Worm (Caenorhabditis elegans) whole organism, L2 larva: ENCODE data around the gene fbxc-47.

Experiments used
- C34F6.9 ChIP-seq: fragments of 150-350 bp; optimal IDR thresholded peaks from 2 replicates; lab custom pipeline; 2014; ENCODE audit warnings: missing biosample characterization, missing genetic modification characterization
- F13H6.1 ChIP-seq: sonication (generic microtip); optimal IDR thresholded peaks from 2 replicates; lab custom pipeline; 2016; ENCODE audit warnings: missing genetic modification characterization, missing compliant biosample characterization
- R02D3.7 ChIP-seq: fragments of 150-350 bp; optimal IDR thresholded peaks from 2 replicates; lab custom pipeline; 2014; ENCODE audit warnings: missing biosample characterization, missing genetic modification characterization
- Y55F3AM.14 ChIP-seq: fragments of 200-800 bp; sonication (Bioruptor generic); optimal IDR thresholded peaks from 2 replicates; lab custom pipeline; 2018; ENCODE audit warnings: mild to moderate bottlenecking, missing genetic modification characterization, missing compliant biosample characterization
- ZK546.5 ChIP-seq: sonication (generic microtip); optimal IDR thresholded peaks from 2 replicates; lab custom pipeline; 2017; ENCODE audit warnings: missing biosample characterization, missing genetic modification characterization
- alr-1 ChIP-seq: fragments of 150-350 bp; optimal IDR thresholded peaks from 2 replicates; lab custom pipeline; 2014; ENCODE audit warnings: missing biosample characterization, missing genetic modification characterization
- aly-2 ChIP-seq: fragments of 150-350 bp; optimal IDR thresholded peaks from 2 replicates; lab custom pipeline; 2014; ENCODE audit warnings: missing biosample characterization, missing genetic modification characterization
- ama-1 ChIP-seq: fragments of 150-350 bp; optimal IDR thresholded peaks from 2 replicates; lab custom pipeline; 2018; ENCODE audit warnings: inconsistent platforms
- blmp-1 ChIP-seq: sonication (generic microtip); optimal IDR thresholded peaks from 2 replicates; lab custom pipeline; 2017; ENCODE audit warnings: missing genetic modification characterization, mild to moderate bottlenecking, missing compliant biosample characterization, antibody characterized with exemption, moderate library complexity; ENCODE audit not compliant: insufficient read depth
- ceh-16 ChIP-seq: fragments of 150-350 bp; optimal IDR thresholded peaks from 2 replicates; lab custom pipeline; 2014; ENCODE audit warnings: missing biosample characterization, missing genetic modification characterization
- ceh-82 ChIP-seq: fragments of 150-350 bp; optimal IDR thresholded peaks from 2 replicates; lab custom pipeline; 2014; ENCODE audit warnings: missing biosample characterization, missing genetic modification characterization
- egl-27 ChIP-seq: sonication (generic microtip); optimal IDR thresholded peaks from 3 replicates; lab custom pipeline; 2017; ENCODE audit warnings: missing biosample characterization, missing genetic modification reagents, missing genetic modification characterization
- elt-1 ChIP-seq: fragments of 150-350 bp; optimal IDR thresholded peaks from 2 replicates; lab custom pipeline; 2014; ENCODE audit warnings: missing biosample characterization, missing genetic modification characterization
- elt-3 ChIP-seq: sonication (generic microtip); optimal IDR thresholded peaks from 2 replicates; lab custom pipeline; 2017; ENCODE audit warnings: missing biosample characterization, missing genetic modification characterization
- gmeb-1 ChIP-seq: fragments of 150-350 bp; optimal IDR thresholded peaks from 2 replicates; lab custom pipeline; 2014; ENCODE audit warnings: missing biosample characterization, missing genetic modification characterization
- lin-11 ChIP-seq: fragments of 150-350 bp; sonication (generic microtip); optimal IDR thresholded peaks from 2 replicates; lab custom pipeline; 2014; ENCODE audit warnings: missing biosample characterization, missing genetic modification characterization, inconsistent platforms, mixed read lengths
- lin-39 ChIP-seq: fragments of 150-350 bp; optimal IDR thresholded peaks from 2 replicates; lab custom pipeline; 2014; ENCODE audit warnings: missing biosample characterization, missing genetic modification reagents, missing genetic modification characterization
- lsy-2 ChIP-seq, 2 experiments: fragments of 150-350 bp in 1 of 2; sonication (generic microtip) in 1 of 2; optimal IDR thresholded peaks; 2 replicates each; lab custom pipeline; 2014 to 2017; ENCODE audit warnings: missing biosample characterization in 2 of 2, missing genetic modification characterization in 2 of 2
- mab-5 ChIP-seq: fragments of 150-350 bp; optimal IDR thresholded peaks from 2 replicates; lab custom pipeline; 2014; ENCODE audit warnings: missing biosample characterization, missing genetic modification characterization
- mbf-1 ChIP-seq: sonication (generic microtip); optimal IDR thresholded peaks from 2 replicates; lab custom pipeline; 2017; ENCODE audit warnings: missing biosample characterization, missing genetic modification characterization
- mdl-1 ChIP-seq, 2 experiments: fragments of 150-350 bp in 1 of 2; sonication (generic microtip) in 1 of 2; optimal IDR thresholded peaks; 2 replicates each; lab custom pipeline; 2017; ENCODE audit warnings: missing biosample characterization in 2 of 2, missing genetic modification characterization in 2 of 2
- nhr-10 ChIP-seq: sonication (generic microtip); optimal IDR thresholded peaks from 2 replicates; lab custom pipeline; 2017; ENCODE audit warnings: missing biosample characterization, missing genetic modification characterization
- nhr-11 ChIP-seq: fragments of 150-350 bp; optimal IDR thresholded peaks from 2 replicates; lab custom pipeline; 2014; ENCODE audit warnings: missing biosample characterization, missing genetic modification characterization
- nhr-129 ChIP-seq: fragments of 150-350 bp; optimal IDR thresholded peaks from 2 replicates; lab custom pipeline; 2014; ENCODE audit warnings: missing biosample characterization, missing genetic modification characterization
- nhr-21 ChIP-seq: fragments of 150-350 bp; optimal IDR thresholded peaks from 2 replicates; lab custom pipeline; 2014; ENCODE audit warnings: missing biosample characterization, missing genetic modification characterization
- nhr-23 ChIP-seq: fragments of 150-350 bp; optimal IDR thresholded peaks from 2 replicates; lab custom pipeline; 2014; ENCODE audit warnings: missing biosample characterization, missing genetic modification reagents, missing genetic modification characterization
- nhr-237 ChIP-seq: fragments of 150-350 bp; optimal IDR thresholded peaks from 2 replicates; lab custom pipeline; 2014; ENCODE audit warnings: missing biosample characterization, missing genetic modification characterization
- nhr-25 ChIP-seq: fragments of 150-350 bp; sonication (generic microtip); optimal IDR thresholded peaks from 3 replicates; lab custom pipeline; 2014; ENCODE audit warnings: missing biosample characterization, missing genetic modification characterization
- nhr-6 ChIP-seq: fragments of 150-350 bp; optimal IDR thresholded peaks from 2 replicates; lab custom pipeline; 2014; ENCODE audit warnings: missing biosample characterization, missing genetic modification characterization
- nhr-77 ChIP-seq: fragments of 150-350 bp; optimal IDR thresholded peaks from 2 replicates; lab custom pipeline; 2014; ENCODE audit warnings: missing biosample characterization, missing genetic modification characterization
- peb-1 ChIP-seq: fragments of 150-350 bp; optimal IDR thresholded peaks from 2 replicates; lab custom pipeline; 2014; ENCODE audit warnings: missing biosample characterization, missing genetic modification characterization
- sem-4 ChIP-seq: fragments of 150-350 bp; optimal IDR thresholded peaks from 2 replicates; lab custom pipeline; 2014; ENCODE audit warnings: missing biosample characterization, missing genetic modification reagents, missing genetic modification characterization
- skn-1 ChIP-seq: sonication (generic microtip); optimal IDR thresholded peaks from 2 replicates; lab custom pipeline; 2017; ENCODE audit warnings: missing biosample characterization, missing genetic modification characterization
- sma-3 ChIP-seq: sonication (generic microtip); optimal IDR thresholded peaks from 2 replicates; lab custom pipeline; 2016; ENCODE audit warnings: missing genetic modification reagents, missing genetic modification characterization, missing compliant biosample characterization
- snpc-4 ChIP-seq: fragments of 150-350 bp; optimal IDR thresholded peaks from 2 replicates; lab custom pipeline; 2014; ENCODE audit warnings: missing biosample characterization, missing genetic modification characterization
- unc-39 ChIP-seq: fragments of 150-350 bp; optimal IDR thresholded peaks from 2 replicates; lab custom pipeline; 2014; ENCODE audit warnings: missing biosample characterization, missing genetic modification characterization
- unc-55 ChIP-seq: fragments of 150-350 bp; sonication (generic microtip); optimal IDR thresholded peaks from 3 replicates; lab custom pipeline; 2014; ENCODE audit warnings: missing biosample characterization, missing genetic modification reagents, missing genetic modification characterization
- unc-62 ChIP-seq: fragments of 150-350 bp; optimal IDR thresholded peaks from 2 replicates; lab custom pipeline; 2014; ENCODE audit warnings: missing biosample characterization, missing genetic modification reagents, missing genetic modification characterization
- zag-1 ChIP-seq: fragments of 150-350 bp; optimal IDR thresholded peaks from 2 replicates; lab custom pipeline; 2014; ENCODE audit warnings: missing biosample characterization, missing genetic modification characterization
- ztf-1 ChIP-seq: fragments of 200-800 bp; sonication (Bioruptor generic); conservative IDR thresholded peaks from 2 replicates; pipeline ENCODE4 v1.3.6; 2022; ENCODE audit warnings: missing genetic modification characterization, missing compliant biosample characterization
- ztf-11 ChIP-seq: sonication (generic microtip); optimal IDR thresholded peaks from 2 replicates; lab custom pipeline; 2017; ENCODE audit warnings: missing biosample characterization, missing genetic modification characterization
- ztf-4 ChIP-seq: fragments of 150-350 bp; optimal IDR thresholded peaks from 2 replicates; lab custom pipeline; 2014; ENCODE audit warnings: missing biosample characterization, missing genetic modification characterization

Gene fbxc-47

DNA sequence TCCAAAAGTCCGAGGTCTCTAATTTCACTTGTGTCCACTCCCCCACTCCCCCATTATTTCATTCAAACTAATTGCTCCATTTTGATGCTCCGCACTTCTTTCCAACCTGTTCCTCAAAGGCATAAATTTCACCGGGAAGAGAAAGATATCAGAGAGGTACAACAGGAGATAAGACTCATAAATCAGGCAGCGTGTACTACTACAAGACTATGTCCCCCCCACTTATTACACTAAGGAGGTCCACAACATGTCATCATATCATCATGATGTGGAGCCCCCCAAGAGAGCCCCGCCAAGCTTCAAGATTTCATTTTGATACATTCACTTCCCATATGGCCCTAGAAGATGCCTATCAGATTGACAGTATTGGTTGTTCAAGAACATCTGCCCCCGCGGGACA is 39.9 kb upstream of the fbxc-47 start:
- no peak for TF ChIP-seq gmeb-1 (tag; lab: Kevin White, UChicago)
- no peak for TF ChIP-seq mab-5
- no peak for TF ChIP-seq nhr-6 (tag; lab: Kevin White, UChicago)
- no peak for TF ChIP-seq sem-4 (tag; lab: Kevin White, UChicago)
- no peak for TF ChIP-seq mbf-1
- TF ChIP-seq nhr-129 (tag; lab: Kevin White, UChicago): no peak
- no peak for TF ChIP-seq Y55F3AM.14 (GFP tag; lab: Kevin White, UChicago)
- TF ChIP-seq nhr-21 (tag; lab: Kevin White, UChicago): no peak
- TF ChIP-seq ztf-1 (GFP tag; lab: Robert Waterston, UW): no peak
- TF ChIP-seq elt-1 (tag; lab: Kevin White, UChicago): no peak
- no peak for TF ChIP-seq nhr-10
- no peak for TF ChIP-seq ama-1
- no peak for TF ChIP-seq C34F6.9 (tag; lab: Kevin White, UChicago)
- no peak for TF ChIP-seq lsy-2 (tag; optimal IDR thresholded peaks at IDR 0.05; lab: Kevin White, UChicago)
- TF ChIP-seq alr-1 (tag; lab: Kevin White, UChicago): no peak
- no peak for TF ChIP-seq R02D3.7 (tag; lab: Kevin White, UChicago)
- no peak for TF ChIP-seq lin-11
- no peak for TF ChIP-seq elt-3 (tag; lab: Kevin White, UChicago)
- no peak for TF ChIP-seq ceh-16
- TF ChIP-seq sma-3 (GFP tag; lab: Kevin White, UChicago): no peak

DNA sequence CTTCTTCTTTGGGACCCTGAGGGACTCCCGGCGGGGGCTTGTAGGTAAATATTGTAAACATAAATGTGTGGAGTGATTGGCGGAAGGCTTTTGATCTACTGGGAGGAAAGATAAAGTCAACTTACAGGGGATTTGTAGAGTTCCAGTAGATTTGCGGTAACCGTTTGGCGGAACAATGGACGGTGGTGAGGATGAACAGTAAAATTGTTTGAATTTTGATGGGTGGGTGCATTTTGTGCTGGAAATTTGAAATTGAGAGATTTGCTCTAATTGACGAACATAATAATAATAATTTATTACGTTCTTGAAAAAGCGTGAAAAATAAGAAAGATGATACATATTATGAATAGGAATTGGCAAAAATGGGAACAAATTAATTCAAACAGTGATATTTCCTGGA is 38.7 kb upstream of the fbxc-47 start, which contains the start of gene vab-2:
TSS of gene vab-2 (minus strand) at position 238 of the 400 bp plus-strand sequence.
- TF ChIP-seq alr-1 (tag; lab: Kevin White, UChicago): no peak
- no peak for TF ChIP-seq mdl-1 (tag; optimal IDR thresholded peaks at IDR 0.05; lab: Kevin White, UChicago)
- TF ChIP-seq ztf-4 (tag; lab: Kevin White, UChicago): no peak
- TF ChIP-seq nhr-10: no peak
- no peak for TF ChIP-seq egl-27 (tag; lab: Kevin White, UChicago)
- TF ChIP-seq zag-1 (tag; lab: Kevin White, UChicago): no peak
- TF ChIP-seq nhr-6 (tag; lab: Kevin White, UChicago): no peak
- TF ChIP-seq ztf-11 (tag; lab: Kevin White, UChicago): no peak
- TF ChIP-seq F13H6.1 (tag; lab: Kevin White, UChicago): no peak
- no peak for TF ChIP-seq R02D3.7 (tag; lab: Kevin White, UChicago)
- TF ChIP-seq nhr-25: no peak
- no peak for TF ChIP-seq nhr-21 (tag; lab: Kevin White, UChicago)
- TF ChIP-seq lin-39 (tag; lab: Kevin White, UChicago): no peak
- no peak for TF ChIP-seq blmp-1 (tag; lab: Kevin White, UChicago)
- TF ChIP-seq snpc-4 (tag; lab: Kevin White, UChicago): no peak
- no peak for TF ChIP-seq unc-55
- no peak for TF ChIP-seq Y55F3AM.14 (GFP tag; lab: Kevin White, UChicago)
- TF ChIP-seq, all 48 proteins: peak for 0

DNA sequence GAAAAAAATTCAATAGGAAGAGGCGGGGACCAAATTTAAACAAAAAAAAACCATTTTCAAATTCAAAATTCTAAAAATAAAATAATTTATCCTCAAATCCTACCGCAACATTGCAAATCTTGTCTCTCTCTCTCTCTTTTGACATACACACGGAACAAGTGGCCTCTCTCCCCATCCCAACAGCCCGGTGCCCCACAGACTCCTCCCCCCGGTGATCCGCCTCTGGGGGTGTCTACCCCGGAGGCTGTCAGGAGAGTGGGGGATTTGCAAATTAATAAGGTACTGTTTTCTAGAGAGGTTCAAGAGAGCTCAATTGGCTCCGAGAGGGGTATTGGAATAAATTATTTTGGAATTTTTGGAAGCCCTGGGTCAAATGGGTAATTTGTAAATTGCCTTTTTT is 37.6 kb upstream of the fbxc-47 start:
- no peak for TF ChIP-seq gmeb-1 (tag; lab: Kevin White, UChicago)
- no peak for TF ChIP-seq nhr-23
- TF ChIP-seq zag-1 (tag; lab: Kevin White, UChicago): no peak
- TF ChIP-seq ceh-82 (tag; lab: Kevin White, UChicago): no peak
- TF ChIP-seq nhr-25: no peak
- TF ChIP-seq nhr-11 (tag; lab: Kevin White, UChicago): no peak
- no peak for TF ChIP-seq ZK546.5 (tag; lab: Kevin White, UChicago)
- no peak for TF ChIP-seq sma-3 (GFP tag; lab: Kevin White, UChicago)
- TF ChIP-seq lin-11: no peak
- no peak for TF ChIP-seq ceh-16
- no peak for TF ChIP-seq mab-5
- TF ChIP-seq mbf-1: no peak
- no peak for TF ChIP-seq skn-1
- no peak for TF ChIP-seq unc-62
- no peak for TF ChIP-seq ztf-4 (tag; lab: Kevin White, UChicago)
- TF ChIP-seq lsy-2 (tag; optimal IDR thresholded peaks at IDR 0.05; lab: Kevin White, UChicago): no peak
- no peak for TF ChIP-seq peb-1 (tag; lab: Kevin White, UChicago)

DNA sequence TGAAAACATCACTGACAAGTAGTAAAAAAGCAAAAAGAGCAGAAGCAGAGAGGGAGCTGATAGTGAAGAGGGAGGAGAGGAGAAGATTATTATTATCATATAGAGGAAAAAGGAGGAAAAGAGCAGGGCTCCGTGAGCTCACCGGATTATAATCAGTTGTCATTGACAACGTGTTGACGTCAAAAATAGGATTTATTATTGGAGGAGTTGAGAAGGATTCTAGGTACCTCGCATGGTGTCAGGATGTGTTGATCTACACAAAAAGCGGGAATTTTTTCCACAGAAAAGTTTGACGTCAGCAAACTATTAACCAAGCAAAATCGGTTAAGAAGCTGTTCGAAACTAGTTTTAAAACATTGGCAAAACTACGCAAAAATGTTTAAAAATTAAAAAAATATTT is 31.2 kb upstream of the fbxc-47 start:
- TF ChIP-seq nhr-77 (tag; lab: Kevin White, UChicago): no peak
- TF ChIP-seq R02D3.7 (tag; lab: Kevin White, UChicago): no peak
- TF ChIP-seq lsy-2 (tag; optimal IDR thresholded peaks at IDR 0.05; lab: Kevin White, UChicago): no peak
- TF ChIP-seq mab-5: no peak
- TF ChIP-seq ztf-11 (tag; lab: Kevin White, UChicago): no peak
- no peak for TF ChIP-seq ama-1
- no peak for TF ChIP-seq sma-3 (GFP tag; lab: Kevin White, UChicago)
- no peak for TF ChIP-seq nhr-237 (tag; lab: Kevin White, UChicago)
- TF ChIP-seq gmeb-1 (tag; lab: Kevin White, UChicago): no peak
- no peak for TF ChIP-seq ztf-1 (GFP tag; lab: Robert Waterston, UW)
- no peak for TF ChIP-seq F13H6.1 (tag; lab: Kevin White, UChicago)
- no peak for TF ChIP-seq nhr-129 (tag; lab: Kevin White, UChicago)
- TF ChIP-seq aly-2 (tag; lab: Kevin White, UChicago): no peak
- no peak for TF ChIP-seq ceh-16
- TF ChIP-seq zag-1 (tag; lab: Kevin White, UChicago): no peak
- TF ChIP-seq ceh-82 (tag; lab: Kevin White, UChicago): no peak
- TF ChIP-seq unc-39: no peak
- no peak for TF ChIP-seq mdl-1 (tag; optimal IDR thresholded peaks at IDR 0.05; lab: Kevin White, UChicago)
- TF ChIP-seq lin-11: no peak
